Fruit fly (Drosophila melanogaster) whole organism, embryonic: ENCODE data around the gene Drep4.

ENCODE experiments used
- C15 ChIP-seq: fragments of 200-800 bp; sonication (Bioruptor generic); IDR thresholded peaks from 3 replicates; pipeline ENCODE4 v1.3.6; 2022; ENCODE audit warnings: missing biosample characterization, missing genetic modification characterization
- CG11560 ChIP-seq: fragments of 200-800 bp; sonication (Bioruptor generic); IDR thresholded peaks from 3 replicates; pipeline ENCODE4 v1.3.6; 2022; ENCODE audit warnings: missing biosample characterization, missing genetic modification characterization
- CG13123 ChIP-seq: fragments of 200-800 bp; sonication (Bioruptor generic); optimal IDR thresholded peaks from 2 replicates; lab custom pipeline; 2016; ENCODE audit warnings: missing biosample characterization, missing genetic modification characterization
- CG13894 ChIP-seq: fragments of 200-800 bp; sonication (Bioruptor generic); optimal IDR thresholded peaks from 3 replicates; lab custom pipeline; 2018; ENCODE audit warnings: missing biosample characterization, mild to moderate bottlenecking, missing genetic modification characterization, moderate library complexity
- CG14050 ChIP-seq: fragments of 200-800 bp; sonication (Bioruptor generic); IDR thresholded peaks from 3 replicates; pipeline ENCODE4 v1.3.6; 2022; ENCODE audit warnings: missing biosample characterization, missing genetic modification characterization
- CG14710 ChIP-seq: fragments of 200-800 bp; sonication (Bioruptor generic); optimal IDR thresholded peaks from 3 replicates; lab custom pipeline; 2019; ENCODE audit warnings: missing biosample characterization, mild to moderate bottlenecking, missing genetic modification characterization, moderate library complexity
- CG17186 ChIP-seq: fragments of 200-800 bp; sonication (Bioruptor generic); optimal IDR thresholded peaks from 3 replicates; lab custom pipeline; 2017; ENCODE audit warnings: missing biosample characterization, missing genetic modification reagents, missing genetic modification characterization
- CG17568 ChIP-seq: fragments of 200-800 bp; sonication (Bioruptor generic); optimal IDR thresholded peaks from 2 replicates; lab custom pipeline; 2018; ENCODE audit warnings: missing biosample characterization, mild to moderate bottlenecking, missing genetic modification characterization, moderate library complexity
- CG18262 ChIP-seq: fragments of 200-800 bp; optimal IDR thresholded peaks from 3 replicates; lab custom pipeline; 2019; ENCODE audit warnings: missing biosample characterization, mild to moderate bottlenecking, missing genetic modification characterization, moderate library complexity
- CG2202 ChIP-seq: fragments of 200-800 bp; sonication (Bioruptor generic); optimal IDR thresholded peaks from 2 replicates; lab custom pipeline; 2018; ENCODE audit warnings: missing biosample characterization, mild to moderate bottlenecking, missing genetic modification characterization
- CG3065 ChIP-seq: fragments of 200-800 bp; sonication (Bioruptor generic); optimal IDR thresholded peaks from 2 replicates; lab custom pipeline; 2016; ENCODE audit warnings: missing biosample characterization, missing genetic modification characterization
- CG3163 ChIP-seq: fragments of 200-800 bp; sonication (Bioruptor generic); optimal IDR thresholded peaks from 3 replicates; lab custom pipeline; 2016; ENCODE audit warnings: missing biosample characterization, missing genetic modification characterization
- CG32767 ChIP-seq: fragments of 200-800 bp; sonication (Bioruptor generic); IDR thresholded peaks from 2 replicates; pipeline ENCODE4 v1.3.6; 2022; ENCODE audit warnings: missing biosample characterization, missing genetic modification characterization
- CG33213 ChIP-seq: fragments of 200-800 bp; sonication (Bioruptor generic); optimal IDR thresholded peaks from 3 replicates; lab custom pipeline; 2016; ENCODE audit warnings: missing biosample characterization, missing genetic modification characterization
- CG4404 ChIP-seq: fragments of 200-800 bp; sonication (Bioruptor generic); IDR thresholded peaks from 2 replicates; pipeline ENCODE4 v1.3.6; 2022; ENCODE audit warnings: missing biosample characterization, missing genetic modification characterization
- CG4617 ChIP-seq: fragments of 200-800 bp; sonication (Bioruptor generic); optimal IDR thresholded peaks from 3 replicates; lab custom pipeline; 2016; ENCODE audit warnings: missing biosample characterization, missing genetic modification characterization, borderline replicate concordance
- CG5953 ChIP-seq: fragments of 200-800 bp; sonication (Bioruptor generic); IDR thresholded peaks from 2 replicates; pipeline ENCODE4 v1.3.6; 2022; ENCODE audit warnings: missing biosample characterization, missing genetic modification characterization
- CG6654 ChIP-seq: fragments of 200-800 bp; sonication (Bioruptor generic); optimal IDR thresholded peaks from 2 replicates; lab custom pipeline; 2017; ENCODE audit warnings: missing biosample characterization, mild to moderate bottlenecking, missing genetic modification characterization
- CG7556 ChIP-seq: fragments of 200-800 bp; sonication (Bioruptor generic); optimal IDR thresholded peaks from 2 replicates; lab custom pipeline; 2017; ENCODE audit warnings: missing biosample characterization, mild to moderate bottlenecking, missing genetic modification characterization
- CrebB ChIP-seq: fragments of 200-800 bp; sonication (Bioruptor generic); optimal IDR thresholded peaks from 3 replicates; lab custom pipeline; 2018; ENCODE audit warnings: missing biosample characterization, mild to moderate bottlenecking, missing genetic modification characterization
- Doc2 ChIP-seq: fragments of 200-800 bp; sonication (Bioruptor generic); IDR thresholded peaks from 2 replicates; pipeline ENCODE4 v1.3.6; 2022; ENCODE audit warnings: missing biosample characterization, missing genetic modification characterization
- E2f1 ChIP-seq: fragments of 200-800 bp; sonication (Bioruptor generic); IDR thresholded peaks from 2 replicates; pipeline ENCODE4 v1.3.6; 2022; ENCODE audit warnings: missing biosample characterization, missing genetic modification characterization
- ERR ChIP-seq: fragments of 200-800 bp; sonication (Bioruptor generic); optimal IDR thresholded peaks from 2 replicates; lab custom pipeline; 2016; ENCODE audit warnings: missing biosample characterization, missing genetic modification characterization
- HLH3B ChIP-seq: fragments of 200-800 bp; sonication (Bioruptor generic); IDR thresholded peaks from 2 replicates; pipeline ENCODE4 v1.3.6; 2022; ENCODE audit warnings: missing biosample characterization, missing genetic modification characterization
- Hey ChIP-seq: fragments of 200-800 bp; sonication (Bioruptor generic); optimal IDR thresholded peaks from 3 replicates; lab custom pipeline; 2018; ENCODE audit warnings: missing biosample characterization, mild to moderate bottlenecking, missing genetic modification characterization
- Hr3 ChIP-seq: fragments of 200-800 bp; sonication (Bioruptor generic); optimal IDR thresholded peaks from 3 replicates; lab custom pipeline; 2016; ENCODE audit warnings: missing biosample characterization, missing genetic modification characterization
- NK7.1 ChIP-seq: fragments of 200-800 bp; sonication (Bioruptor generic); optimal IDR thresholded peaks from 3 replicates; lab custom pipeline; 2016; ENCODE audit warnings: missing biosample characterization, missing genetic modification characterization
- Opbp ChIP-seq: fragments of 200-800 bp; sonication (Bioruptor generic); IDR thresholded peaks from 3 replicates; pipeline ENCODE4 v1.3.6; 2022; ENCODE audit warnings: missing biosample characterization, missing genetic modification characterization; ENCODE audit not compliant: partially characterized antibody
- PHDP ChIP-seq: fragments of 200-800 bp; sonication (Bioruptor generic); optimal IDR thresholded peaks from 3 replicates; lab custom pipeline; 2018; ENCODE audit warnings: missing biosample characterization, mild to moderate bottlenecking, missing genetic modification characterization, moderate library complexity
- Pdp1 ChIP-seq, 2 experiments: fragments of 200-800 bp; sonication (Bioruptor generic); optimal IDR thresholded peaks; 3 replicates each; lab custom pipeline; 2016; ENCODE audit warnings: missing biosample characterization in 2 of 2, missing genetic modification characterization in 2 of 2, mild to moderate bottlenecking in 1 of 2, moderate library complexity in 1 of 2
- amos ChIP-seq: fragments of 200-800 bp; sonication (Bioruptor generic); IDR thresholded peaks from 2 replicates; pipeline ENCODE4 v1.3.6; 2022; ENCODE audit warnings: missing biosample characterization, missing genetic modification characterization; ENCODE audit not compliant: partially characterized antibody
- aop ChIP-seq: fragments of 200-800 bp; sonication (Bioruptor generic); IDR thresholded peaks from 2 replicates; pipeline ENCODE4 v1.3.6; 2022; ENCODE audit warnings: missing biosample characterization, missing genetic modification characterization
- ap ChIP-seq: fragments of 200-800 bp; sonication (Bioruptor generic); IDR thresholded peaks from 2 replicates; pipeline ENCODE4 v1.3.6; 2022; ENCODE audit warnings: missing biosample characterization, missing genetic modification characterization
- bowl ChIP-seq: fragments of 200-800 bp; sonication (Bioruptor generic); IDR thresholded peaks from 2 replicates; pipeline ENCODE4 v1.3.6; 2022; ENCODE audit warnings: missing biosample characterization, missing genetic modification characterization
- cg ChIP-seq: fragments of 200-800 bp; sonication (Bioruptor generic); optimal IDR thresholded peaks from 3 replicates; lab custom pipeline; 2019; ENCODE audit warnings: missing biosample characterization, mild to moderate bottlenecking, missing genetic modification characterization, moderate library complexity
- chn ChIP-seq: fragments of 200-800 bp; sonication (Bioruptor generic); optimal IDR thresholded peaks from 2 replicates; lab custom pipeline; 2016; ENCODE audit warnings: missing biosample characterization, missing genetic modification characterization
- crp ChIP-seq, 2 experiments: fragments of 200-800 bp; sonication (Bioruptor generic); optimal IDR thresholded peaks; 2 replicates in 1 of 2; 3 replicates in 1 of 2; lab custom pipeline; 2017; ENCODE audit warnings: missing biosample characterization in 2 of 2, missing genetic modification characterization in 2 of 2, mild to moderate bottlenecking in 1 of 2, moderate library complexity in 1 of 2
- danr ChIP-seq: fragments of 200-800 bp; sonication (Bioruptor generic); IDR thresholded peaks from 2 replicates; pipeline ENCODE4 v1.3.6; 2022; ENCODE audit warnings: missing biosample characterization, missing genetic modification characterization
- disco-r ChIP-seq: fragments of 200-800 bp; sonication (Bioruptor generic); optimal IDR thresholded peaks from 2 replicates; lab custom pipeline; 2016; ENCODE audit warnings: missing biosample characterization, missing genetic modification characterization
- fd64A ChIP-seq: fragments of 200-800 bp; sonication (Bioruptor generic); optimal IDR thresholded peaks from 3 replicates; lab custom pipeline; 2018; ENCODE audit warnings: missing biosample characterization, mild to moderate bottlenecking, missing genetic modification characterization
- ind ChIP-seq: fragments of 200-800 bp; sonication (Bioruptor generic); optimal IDR thresholded peaks from 3 replicates; lab custom pipeline; 2016; ENCODE audit warnings: missing biosample characterization, missing genetic modification characterization
- lola ChIP-seq, 3 experiments: fragments of >200 bp in 2 of 3; fragments of 200-800 bp in 1 of 3; sonication (Bioruptor generic) in 1 of 3; optimal IDR thresholded peaks; 2 replicates each; lab custom pipeline; 2017 to 2019; ENCODE audit warnings: missing biosample characterization in 3 of 3, missing genetic modification characterization in 3 of 3, mild to moderate bottlenecking in 1 of 3, moderate library complexity in 1 of 3
- org-1 ChIP-seq: fragments of 200-800 bp; sonication (Bioruptor generic); optimal IDR thresholded peaks from 2 replicates; lab custom pipeline; 2017; ENCODE audit warnings: missing biosample characterization, missing genetic modification characterization
- psq ChIP-seq: fragments of 200-800 bp; sonication (Bioruptor generic); optimal IDR thresholded peaks from 2 replicates; lab custom pipeline; 2017; ENCODE audit warnings: missing biosample characterization, missing genetic modification characterization
- pzg ChIP-seq: fragments of 200-800 bp; sonication (Bioruptor generic); optimal IDR thresholded peaks from 3 replicates; lab custom pipeline; 2018; ENCODE audit warnings: missing biosample characterization, mild to moderate bottlenecking, missing genetic modification characterization, moderate library complexity
- rib ChIP-seq: fragments of 200-800 bp; sonication (Bioruptor generic); IDR thresholded peaks from 2 replicates; pipeline ENCODE4 v1.3.6; 2022; ENCODE audit warnings: missing biosample characterization, missing genetic modification characterization
- sens ChIP-seq: fragments of 200-800 bp; sonication (Bioruptor generic); peaks from one replicate; lab custom pipeline; 2016; ENCODE audit warnings: missing biosample characterization, missing genetic modification characterization
- sr ChIP-seq: fragments of 200-800 bp; sonication (Bioruptor generic); IDR thresholded peaks from 3 replicates; pipeline ENCODE4 v1.3.6; 2022; ENCODE audit warnings: missing biosample characterization, missing genetic modification characterization
- tup ChIP-seq: fragments of 200-800 bp; sonication (Bioruptor generic); optimal IDR thresholded peaks from 2 replicates; lab custom pipeline; 2016; ENCODE audit warnings: missing biosample characterization, mild to moderate bottlenecking, missing genetic modification characterization, moderate library complexity

Gene Drep4

DNA sequence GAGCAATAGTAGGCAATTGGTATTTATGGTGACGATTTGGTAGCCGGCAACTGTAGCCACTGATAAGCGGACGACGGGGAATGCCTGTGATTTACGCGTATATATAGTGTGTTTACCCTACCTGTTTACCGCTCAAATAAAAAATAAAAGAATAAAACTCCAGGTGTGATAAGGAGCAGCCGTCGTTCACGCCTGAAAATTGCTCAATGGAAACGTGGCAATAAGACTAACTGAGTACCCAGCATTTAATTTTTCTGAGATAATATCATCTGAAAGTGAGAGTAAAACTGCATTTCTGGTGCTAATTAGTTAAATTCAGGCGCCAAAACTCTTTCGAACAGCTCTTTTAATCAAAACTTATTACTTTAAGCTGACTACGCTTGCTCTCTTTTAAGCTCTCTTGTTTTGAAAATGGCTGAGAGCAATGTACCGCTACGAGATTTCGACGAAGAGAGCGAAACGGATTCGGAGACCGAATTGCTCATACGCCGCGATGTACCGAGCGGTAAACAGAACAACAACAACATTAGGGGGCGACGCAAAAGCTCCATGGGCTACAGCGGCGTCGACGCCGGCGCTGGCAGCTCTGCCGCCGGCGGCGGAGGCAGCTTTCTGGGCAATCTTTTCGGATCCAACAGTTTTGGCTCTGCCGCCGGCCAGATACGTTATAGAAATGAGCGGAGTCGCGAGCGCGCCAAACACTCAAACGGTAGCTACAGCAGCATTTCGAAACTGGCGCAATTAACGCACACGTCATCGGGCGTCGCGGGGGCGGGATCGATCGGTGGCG lies 4.2 kb upstream of the Drep4 start (continued):
- TF ChIP-seq CG7556 (GFP tag; lab: Kevin White, UChicago) = peak; percentile 55
- peak in 1 of 2 experiments; percentile 51 for TF ChIP-seq Pdp1 (GFP tag; optimal IDR thresholded peaks at IDR 0.05; lab: Kevin White, UChicago)
- peak; percentile 31 for TF ChIP-seq CG13123
- peak; percentile 87 for TF ChIP-seq fd64A (GFP tag; lab: Kevin White, UChicago)
- peak; percentile 75 for TF ChIP-seq CG5953 (GFP tag; lab: Robert Waterston, UW)
- peak; percentile 93 for TF ChIP-seq CG17568 (GFP tag; lab: Kevin White, UChicago)
- TF ChIP-seq chn = no peak
- TF ChIP-seq CG33213 = peak; percentile 74
- TF ChIP-seq CG13894 (tag; lab: Kevin White, UChicago) = peak; percentile 88
- peak; percentile 65 for TF ChIP-seq disco-r
- TF ChIP-seq CG17186 = no peak
- TF ChIP-seq psq (GFP tag; lab: Kevin White, UChicago) = no peak
- no peak for TF ChIP-seq CG11560 (tag; lab: Robert Waterston, UW)
- peak; percentile 69 for TF ChIP-seq tup (GFP tag; lab: Kevin White, UChicago)
- peak; percentile 77 for TF ChIP-seq sr (GFP tag; lab: Robert Waterston, UW)
- TF ChIP-seq PHDP (tag; lab: Kevin White, UChicago) = peak; percentile 94
- no peak for TF ChIP-seq Doc2
- TF ChIP-seq org-1 = peak; percentile 72
- peak; percentile 67 for TF ChIP-seq ap (GFP tag; lab: Robert Waterston, UW)
- TF ChIP-seq CG4617 (GFP tag; lab: Kevin White, UChicago) = no peak
- 0 out of 2 replicates have a peak, but pooled peaks have one; percentile 6 for TF ChIP-seq E2f1 (GFP tag; lab: Robert Waterston, UW)
- peak; percentile 98 for TF ChIP-seq CG3163 (GFP tag; lab: Kevin White, UChicago)
- peak; percentile 90 for TF ChIP-seq sens (GFP tag; lab: Kevin White, UChicago)
- peak; percentile 69; the same call in 1 of the 2 replicates for TF ChIP-seq rib (GFP tag; lab: Robert Waterston, UW)
- TF ChIP-seq lola (GFP tag; optimal IDR thresholded peaks at IDR 0.05; lab: Kevin White, UChicago) = peak in 1 of 3 experiments; percentile 9
- TF ChIP-seq C15 (GFP tag; lab: Robert Waterston, UW) = peak; percentile 39; the same call in 1 of the 3 replicates
- TF ChIP-seq CG18262 (tag; lab: Kevin White, UChicago) = peak; percentile 48
- no peak for TF ChIP-seq cg (GFP tag; lab: Kevin White, UChicago)
- TF ChIP-seq CG3065 = no peak
- TF ChIP-seq CG6654 (GFP tag; lab: Kevin White, UChicago) = no peak
- no peak for TF ChIP-seq CG14710
- peak; percentile 70 for TF ChIP-seq CG2202
- TF ChIP-seq CG4404 (GFP tag; lab: Robert Waterston, UW) = no peak
- TF ChIP-seq NK7.1 (GFP tag; lab: Kevin White, UChicago) = peak; percentile 31
- peak; percentile 4 for TF ChIP-seq Hr3 (GFP tag; lab: Kevin White, UChicago)
- TF ChIP-seq CG14050 = peak; percentile 37; the same call in 1 of the 3 replicates
- peak; percentile 63; the same call in 1 of the 2 replicates for TF ChIP-seq bowl (GFP tag; lab: Robert Waterston, UW)
- TF ChIP-seq ERR (GFP tag; lab: Kevin White, UChicago) = no peak
- no peak for TF ChIP-seq ind (GFP tag; lab: Kevin White, UChicago)
- TF ChIP-seq Hey = peak; percentile 87
- peak; percentile 27; the same call in 1 of the 2 replicates for TF ChIP-seq danr
- no peak for TF ChIP-seq crp (GFP tag; optimal IDR thresholded peaks at IDR 0.05; lab: Kevin White, UChicago)
- TF ChIP-seq pzg (GFP tag; lab: Kevin White, UChicago) = no peak
- peak; percentile 36; the same call in 1 of the 3 replicates for TF ChIP-seq Opbp
- TF ChIP-seq amos (GFP tag; lab: Robert Waterston, UW) = peak; percentile 47; the same call in 1 of the 2 replicates
- no peak for TF ChIP-seq aop
- TF ChIP-seq CrebB (tag; lab: Kevin White, UChicago) = peak; percentile 92
- no peak for TF ChIP-seq CG32767 (GFP tag; lab: Robert Waterston, UW)
- peak; percentile 53; the same call in 1 of the 2 replicates for TF ChIP-seq HLH3B (GFP tag; lab: Robert Waterston, UW)
